Worm (Caenorhabditis elegans) whole organism, young adult: ENCODE data around the gene Y17G7B.3.

Experiments used
- B0019.2 ChIP-seq: fragments of 200-800 bp; sonication (Bioruptor generic); conservative IDR thresholded peaks from 2 replicates; pipeline ENCODE4 v1.3.6; 2022; ENCODE audit warnings: missing genetic modification reagents, missing genetic modification characterization, missing compliant biosample characterization
- B0261.1 ChIP-seq: sonication (generic microtip); optimal IDR thresholded peaks from 2 replicates; lab custom pipeline; 2016; ENCODE audit warnings: mild to moderate bottlenecking, missing genetic modification characterization, moderate library complexity, missing compliant biosample characterization
- D2030.7 ChIP-seq: fragments of 200-800 bp; sonication (Bioruptor generic); IDR thresholded peaks from 2 replicates; pipeline ENCODE4 v1.3.6; 2022; ENCODE audit warnings: missing genetic modification reagents, missing genetic modification characterization, missing compliant biosample characterization
- F23B12.7 ChIP-seq: sonication (generic microtip); optimal IDR thresholded peaks from 2 replicates; lab custom pipeline; 2017; ENCODE audit warnings: missing genetic modification characterization, mild to moderate bottlenecking, missing compliant biosample characterization, antibody characterized with exemption, moderate library complexity; ENCODE audit not compliant: insufficient read depth
- F37B4.10 ChIP-seq: fragments of 200-800 bp; sonication (Bioruptor generic); IDR thresholded peaks from 2 replicates; pipeline ENCODE4 v1.3.6; 2022; ENCODE audit warnings: missing genetic modification characterization, missing compliant biosample characterization
- F39B2.1 ChIP-seq: fragments of 200-800 bp; sonication (Bioruptor generic); IDR thresholded peaks from 2 replicates; pipeline ENCODE4 v1.3.6; 2022; ENCODE audit warnings: missing genetic modification reagents, missing genetic modification characterization, missing compliant biosample characterization
- F49E8.2 ChIP-seq: sonication (generic microtip); optimal IDR thresholded peaks from 3 replicates; lab custom pipeline; 2017; ENCODE audit warnings: missing genetic modification characterization, mild to moderate bottlenecking, missing compliant biosample characterization, antibody characterized with exemption, moderate library complexity; ENCODE audit not compliant: insufficient read depth
- F57A8.1 ChIP-seq: fragments of 200-800 bp; sonication (Bioruptor generic); optimal IDR thresholded peaks from 2 replicates; lab custom pipeline; 2018; ENCODE audit warnings: mild to moderate bottlenecking, missing genetic modification characterization, moderate library complexity, missing compliant biosample characterization
- K12H6.12 ChIP-seq: fragments of 200-800 bp; sonication (Bioruptor generic); optimal IDR thresholded peaks from 2 replicates; lab custom pipeline; 2018; ENCODE audit warnings: mild to moderate bottlenecking, missing genetic modification characterization, missing compliant biosample characterization
- Y53F4B.3 ChIP-seq: fragments of 200-800 bp; sonication (Bioruptor generic); IDR thresholded peaks from 2 replicates; pipeline ENCODE4 v1.3.6; 2022; ENCODE audit warnings: missing genetic modification reagents, missing genetic modification characterization, missing compliant biosample characterization
- ama-1 ChIP-seq, 3 experiments: fragments of 150-350 bp in 1 of 3; sonication (generic microtip) in 2 of 3; optimal IDR thresholded peaks; 2 replicates each; lab custom pipeline; 2014 to 2018; ENCODE audit warnings: missing biosample characterization in 2 of 3, missing genetic modification characterization in 2 of 3, missing genetic modification reagents in 2 of 3
- aptf-2 ChIP-seq: fragments of 200-800 bp; sonication (Bioruptor generic); conservative IDR thresholded peaks from 2 replicates; pipeline ENCODE4 v1.3.6; 2022; ENCODE audit warnings: missing genetic modification reagents, missing genetic modification characterization, missing compliant biosample characterization
- athp-1 ChIP-seq: sonication (generic microtip); optimal IDR thresholded peaks from 2 replicates; lab custom pipeline; 2017; ENCODE audit warnings: mild to moderate bottlenecking, missing genetic modification characterization, missing compliant biosample characterization
- cebp-2 ChIP-seq: fragments of 200-800 bp; sonication (Bioruptor generic); IDR thresholded peaks from 2 replicates; pipeline ENCODE4 v1.3.6; 2022; ENCODE audit warnings: missing genetic modification characterization, missing compliant biosample characterization
- ceh-27 ChIP-seq: fragments of 200-800 bp; sonication (Bioruptor generic); optimal IDR thresholded peaks from 2 replicates; lab custom pipeline; 2018; ENCODE audit warnings: mild to moderate bottlenecking, missing genetic modification characterization, moderate library complexity, missing compliant biosample characterization
- ceh-40 ChIP-seq: fragments of 200-800 bp; sonication (Bioruptor generic); IDR thresholded peaks from 2 replicates; pipeline ENCODE4 v1.3.6; 2022; ENCODE audit warnings: missing genetic modification characterization, missing compliant biosample characterization
- dox-1 ChIP-seq: fragments of 200-800 bp; sonication (Bioruptor generic); IDR thresholded peaks from 2 replicates; pipeline ENCODE4 v1.3.6; 2022; ENCODE audit warnings: missing genetic modification reagents, missing genetic modification characterization, missing compliant biosample characterization
- dpff-1 ChIP-seq: sonication (generic microtip); optimal IDR thresholded peaks from 2 replicates; lab custom pipeline; 2017; ENCODE audit warnings: mild to moderate bottlenecking, missing genetic modification characterization, missing compliant biosample characterization
- him-1 ChIP-seq: sonication (generic microtip); optimal IDR thresholded peaks from 2 replicates; lab custom pipeline; 2016; ENCODE audit warnings: missing genotype, missing genetic modification reagents, missing genetic modification characterization, missing compliant biosample characterization
- hmg-20 ChIP-seq: fragments of 200-800 bp; sonication (Bioruptor generic); IDR thresholded peaks from 2 replicates; pipeline ENCODE4 v1.3.6; 2022; ENCODE audit warnings: missing genetic modification reagents, missing genetic modification characterization, missing compliant biosample characterization
- hrde-1 ChIP-seq: sonication (generic microtip); optimal IDR thresholded peaks from 2 replicates; lab custom pipeline; 2016; ENCODE audit warnings: missing genetic modification characterization, mild to moderate bottlenecking, missing compliant biosample characterization, moderate library complexity, missing genotype, missing genetic modification reagents, borderline replicate concordance
- hsf-1 ChIP-seq: fragments of 200-800 bp; sonication (Bioruptor generic); IDR thresholded peaks from 2 replicates; pipeline ENCODE4 v1.3.6; 2022; ENCODE audit warnings: missing genetic modification reagents, missing genetic modification characterization, missing compliant biosample characterization
- lin-35 ChIP-seq, 3 experiments: fragments of 150-350 bp in 2 of 3; sonication (generic microtip) in 1 of 3; optimal IDR thresholded peaks; 2 replicates each; lab custom pipeline; 2014 to 2018; ENCODE audit warnings: missing biosample characterization in 3 of 3, missing genetic modification characterization in 3 of 3, missing genetic modification reagents in 3 of 3
- lsl-1 ChIP-seq: fragments of 200-800 bp; sonication (Bioruptor generic); optimal IDR thresholded peaks from 2 replicates; lab custom pipeline; 2018; ENCODE audit warnings: mild to moderate bottlenecking, missing genetic modification characterization, moderate library complexity, missing compliant biosample characterization
- nfya-1 ChIP-seq: sonication (generic microtip); optimal IDR thresholded peaks from 2 replicates; lab custom pipeline; 2017; ENCODE audit warnings: antibody characterized with exemption, missing compliant biosample characterization, missing genetic modification characterization, borderline replicate concordance; ENCODE audit not compliant: insufficient read depth
- nfyb-1 ChIP-seq: fragments of 200-800 bp; sonication (Bioruptor generic); IDR thresholded peaks from 2 replicates; pipeline ENCODE4 v1.3.6; 2022; ENCODE audit warnings: missing genetic modification reagents, missing genetic modification characterization, missing compliant biosample characterization
- nhr-120 ChIP-seq: fragments of 200-800 bp; sonication (Bioruptor generic); IDR thresholded peaks from 2 replicates; pipeline ENCODE4 v1.3.6; 2022; ENCODE audit warnings: missing genetic modification characterization, missing compliant biosample characterization
- nhr-90 ChIP-seq: sonication (generic microtip); optimal IDR thresholded peaks from 2 replicates; lab custom pipeline; 2016; ENCODE audit warnings: missing genotype, mild to moderate bottlenecking, missing genetic modification characterization, missing compliant biosample characterization
- pbrm-1 ChIP-seq: fragments of 200-800 bp; sonication (Bioruptor generic); IDR thresholded peaks from 2 replicates; pipeline ENCODE4 v1.3.6; 2022; ENCODE audit warnings: missing genetic modification reagents, missing genetic modification characterization, missing compliant biosample characterization
- rcor-1 ChIP-seq: fragments of 200-800 bp; sonication (Bioruptor generic); IDR thresholded peaks from 2 replicates; pipeline ENCODE4 v1.3.6; 2022; ENCODE audit warnings: missing genetic modification reagents, missing genetic modification characterization, missing compliant biosample characterization
- rec-8 ChIP-seq, 2 experiments: sonication (generic microtip); optimal IDR thresholded peaks; 2 replicates each; lab custom pipeline; 2016; ENCODE audit warnings: mild to moderate bottlenecking in 2 of 2, missing genetic modification characterization in 2 of 2, missing genetic modification reagents in 2 of 2, missing genotype in 2 of 2, missing biosample characterization in 1 of 2, missing compliant biosample characterization in 1 of 2, moderate library complexity in 1 of 2
- snpc-4 ChIP-seq, 5 experiments: fragments of 150-350 bp in 1 of 5; sonication (generic microtip) in 4 of 5; optimal IDR thresholded peaks; 2 replicates each; lab custom pipeline; 2014 to 2018; ENCODE audit warnings: missing genetic modification characterization in 5 of 5, missing biosample characterization in 3 of 5, antibody characterized with exemption in 2 of 5, mild to moderate bottlenecking in 2 of 5, missing compliant biosample characterization in 2 of 5, missing genotype in 2 of 5, moderate library complexity in 2 of 5, missing genetic modification reagents in 1 of 5
- somi-1 ChIP-seq: fragments of 200-800 bp; sonication (Bioruptor generic); optimal IDR thresholded peaks from 2 replicates; lab custom pipeline; 2018; ENCODE audit warnings: mild to moderate bottlenecking, missing genetic modification characterization, missing compliant biosample characterization
- tbx-9 ChIP-seq: sonication (generic microtip); optimal IDR thresholded peaks from 2 replicates; lab custom pipeline; 2016; ENCODE audit warnings: borderline replicate concordance, missing genetic modification characterization, inconsistent platforms, missing compliant biosample characterization
- tlf-1 ChIP-seq: fragments of 200-800 bp; sonication (Bioruptor generic); optimal IDR thresholded peaks from 2 replicates; lab custom pipeline; 2018; ENCODE audit warnings: mild to moderate bottlenecking, missing genetic modification characterization, missing compliant biosample characterization
- unc-130 ChIP-seq: sonication (generic microtip); optimal IDR thresholded peaks from 2 replicates; lab custom pipeline; 2016; ENCODE audit warnings: missing genetic modification reagents, missing genetic modification characterization, missing compliant biosample characterization
- unc-62 ChIP-seq: fragments of 150-350 bp; optimal IDR thresholded peaks from 2 replicates; lab custom pipeline; 2014; ENCODE audit warnings: missing biosample characterization, missing genetic modification reagents, missing genetic modification characterization
- zim-3 ChIP-seq: sonication (generic microtip); optimal IDR thresholded peaks from 2 replicates; lab custom pipeline; 2017; ENCODE audit warnings: mild to moderate bottlenecking, missing genetic modification characterization, moderate library complexity, missing compliant biosample characterization
- ztf-22 ChIP-seq: fragments of 200-800 bp; sonication (Bioruptor generic); optimal IDR thresholded peaks from 2 replicates; lab custom pipeline; 2018; ENCODE audit warnings: mild to moderate bottlenecking, missing genetic modification characterization, moderate library complexity, missing compliant biosample characterization
- ztf-25 ChIP-seq: fragments of 200-800 bp; sonication (Bioruptor generic); IDR thresholded peaks from 2 replicates; pipeline ENCODE4 v1.3.6; 2022; ENCODE audit warnings: missing genetic modification reagents, missing genetic modification characterization, missing compliant biosample characterization
- ztf-26 ChIP-seq: sonication (generic microtip); optimal IDR thresholded peaks from 2 replicates; lab custom pipeline; 2017; ENCODE audit warnings: missing genetic modification characterization, missing compliant biosample characterization
- ztf-6 ChIP-seq: fragments of 200-800 bp; sonication (Bioruptor generic); IDR thresholded peaks from 2 replicates; pipeline ENCODE4 v1.3.6; 2022; ENCODE audit warnings: missing genetic modification reagents, missing genetic modification characterization, missing compliant biosample characterization

Y17G7B.3 gene

DNA sequence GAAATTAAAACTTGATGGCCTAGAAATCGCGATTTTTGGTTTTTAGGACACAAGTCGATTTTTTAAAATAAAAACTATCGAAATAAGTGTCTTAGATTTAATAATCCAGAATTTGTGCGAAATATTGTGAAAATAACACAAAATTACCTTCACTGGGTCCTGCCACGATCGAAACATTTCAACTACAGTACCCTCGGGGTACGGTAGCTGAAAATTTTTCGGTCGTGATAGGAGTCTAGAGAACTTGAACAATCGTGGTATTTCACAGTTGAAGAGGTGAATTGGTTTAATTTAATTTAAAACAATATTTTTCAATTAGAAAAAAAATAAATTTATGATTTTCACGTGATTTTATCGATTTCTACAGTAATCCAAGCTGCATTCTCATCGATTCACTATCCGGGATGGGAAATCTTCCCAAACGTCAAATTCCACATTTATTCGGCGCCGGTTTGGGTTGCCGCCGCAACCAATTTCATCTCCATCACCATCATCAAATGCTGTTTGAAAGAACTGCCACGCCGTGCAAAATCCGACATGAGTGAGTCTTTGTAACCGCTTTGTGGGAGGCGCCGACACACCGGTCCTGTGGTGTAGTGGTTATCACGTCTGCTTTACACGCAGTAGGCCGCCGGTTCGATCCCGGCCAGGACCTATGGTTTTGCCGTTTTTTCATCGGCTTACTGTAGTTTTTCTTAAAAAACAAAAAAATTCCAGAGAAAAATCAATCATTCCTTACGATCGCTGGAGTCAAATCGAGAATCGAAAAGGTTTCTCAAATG lies 29.8 kb upstream of the Y17G7B.3 start (continued):
- peak; percentile 53 for TF ChIP-seq him-1 (tag; lab: Kevin White, UChicago)
- peak; percentile 14 for TF ChIP-seq nhr-90 (tag; lab: Kevin White, UChicago)
- peak; percentile 56 for TF ChIP-seq ceh-27
- TF ChIP-seq B0019.2 (GFP tag; lab: Robert Waterston, UW): 0 out of 2 replicates have a peak, but pooled peaks have one; percentile 30
- TF ChIP-seq D2030.7 (GFP tag; lab: Robert Waterston, UW): peak; percentile 63; the same call in 1 of the 2 replicates
- no peak for TF ChIP-seq Y53F4B.3 (GFP tag; lab: Robert Waterston, UW)
- TF ChIP-seq F23B12.7: peak; percentile 43
- no peak for TF ChIP-seq ama-1 (optimal IDR thresholded peaks at IDR 0.05; lab: Kevin White, UChicago)
- peak in 1 of 2 experiments; percentile 37 for TF ChIP-seq ama-1 (GFP tag; optimal IDR thresholded peaks at IDR 0.05; lab: Kevin White, UChicago)
- peak; percentile 42; the same call in 1 of the 2 replicates for TF ChIP-seq pbrm-1 (GFP tag; lab: Robert Waterston, UW)
- no peak for TF ChIP-seq snpc-4 (GFP tag; optimal IDR thresholded peaks at IDR 0.05; lab: Kevin White, UChicago)
- TF ChIP-seq snpc-4 (tag; optimal IDR thresholded peaks at IDR 0.05; lab: Kevin White, UChicago): peak in 3 of 4 experiments; percentile 12 to 43 (median 42)

DNA sequence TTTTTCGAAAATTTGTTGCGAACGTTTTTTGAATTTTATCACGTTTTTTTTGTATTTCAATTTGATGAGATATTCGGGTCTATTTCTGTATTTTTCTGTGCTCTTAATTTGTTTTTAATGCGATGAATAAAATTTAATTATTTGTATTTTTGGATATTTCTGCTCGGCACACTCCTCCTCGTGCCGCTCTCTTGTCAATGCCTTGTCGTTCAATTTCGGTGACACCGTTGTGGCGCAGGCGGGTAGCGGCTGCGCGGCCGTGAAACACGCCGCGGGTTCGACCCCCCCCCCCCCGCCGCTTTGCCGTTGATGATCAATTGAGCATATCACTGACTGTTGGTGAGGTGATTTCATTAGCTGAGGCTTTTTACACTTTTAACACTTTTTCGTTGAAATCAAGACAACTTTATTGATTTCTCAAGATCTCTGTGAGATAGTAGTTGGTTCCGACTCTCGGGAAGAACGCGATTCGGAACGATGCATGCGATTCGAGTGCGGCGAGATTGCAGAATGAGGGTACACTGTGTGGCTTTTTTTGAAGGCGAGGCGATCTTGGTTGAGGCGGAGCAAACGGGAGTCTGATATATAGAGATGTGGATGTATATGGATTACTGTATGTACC lies 28.1 kb upstream of the Y17G7B.3 start:
- peak; percentile 99 for TF ChIP-seq F57A8.1 (GFP tag; lab: Kevin White, UChicago)
- TF ChIP-seq tbx-9 (tag; lab: Kevin White, UChicago): peak; percentile 97
- TF ChIP-seq K12H6.12 (tag; lab: Kevin White, UChicago): peak; percentile 91
- peak; percentile 96 to 99 for TF ChIP-seq rec-8 (tag; optimal IDR thresholded peaks at IDR 0.05; lab: Kevin White, UChicago)
- TF ChIP-seq nhr-120 (GFP tag; lab: Robert Waterston, UW): peak; percentile 99
- peak; percentile 98 for TF ChIP-seq F37B4.10 (GFP tag; lab: Robert Waterston, UW)
- TF ChIP-seq hmg-20 (GFP tag; lab: Robert Waterston, UW): peak; percentile 91
- peak; percentile 92 for TF ChIP-seq ztf-6
- TF ChIP-seq ztf-22 (GFP tag; lab: Kevin White, UChicago): peak; percentile 92
- TF ChIP-seq nfyb-1 (GFP tag; lab: Robert Waterston, UW): peak; percentile 97
- peak; percentile 89 for TF ChIP-seq F49E8.2 (tag; lab: Kevin White, UChicago)
- TF ChIP-seq lin-35 (GFP tag; optimal IDR thresholded peaks at IDR 0.05; lab: Kevin White, UChicago): peak in 2 of 3 experiments; percentile 46 to 55
- peak; percentile 68; the same call in 1 of the 2 replicates for TF ChIP-seq aptf-2 (GFP tag; lab: Robert Waterston, UW)
- TF ChIP-seq ztf-25 (GFP tag; lab: Robert Waterston, UW): peak; percentile 99
- peak; percentile 100 for TF ChIP-seq B0261.1
- TF ChIP-seq somi-1: peak; percentile 95
- peak; percentile 100 for TF ChIP-seq cebp-2 (GFP tag; lab: Robert Waterston, UW)
- TF ChIP-seq hsf-1 (GFP tag; lab: Robert Waterston, UW): peak; percentile 82
- peak; percentile 86 for TF ChIP-seq lsl-1 (GFP tag; lab: Kevin White, UChicago)
- TF ChIP-seq ceh-40 (GFP tag; lab: Robert Waterston, UW): peak; percentile 96
- peak; percentile 92 for TF ChIP-seq F39B2.1 (GFP tag; lab: Robert Waterston, UW)
- peak; percentile 95 for TF ChIP-seq ztf-26 (tag; lab: Kevin White, UChicago)
- peak; percentile 97 for TF ChIP-seq hrde-1 (tag; lab: Kevin White, UChicago)
- TF ChIP-seq B0019.2 (GFP tag; lab: Robert Waterston, UW): peak; percentile 87
- TF ChIP-seq tlf-1 (GFP tag; lab: Kevin White, UChicago): peak; percentile 91
- peak; percentile 88 for TF ChIP-seq dpff-1 (tag; lab: Kevin White, UChicago)
- peak; percentile 98 for TF ChIP-seq athp-1 (tag; lab: Kevin White, UChicago)
- TF ChIP-seq unc-130 (GFP tag; lab: Kevin White, UChicago): peak; percentile 95
- no peak for TF ChIP-seq unc-62 (GFP tag; lab: Kevin White, UChicago)
- TF ChIP-seq nfya-1 (tag; lab: Kevin White, UChicago): no peak
- TF ChIP-seq zim-3 (tag; lab: Kevin White, UChicago): peak; percentile 99
- peak; percentile 93 for TF ChIP-seq rcor-1 (GFP tag; lab: Robert Waterston, UW)
- peak; percentile 98 for TF ChIP-seq dox-1 (GFP tag; lab: Robert Waterston, UW)
